Fruit fly (Drosophila melanogaster) whole organism, wandering third instar larva: ENCODE results near the gene BNIP3.
A peak's percentile ranks its signal among the peaks of the same experiment; 100 is the strongest.

ENCODE experiments used
- Abd-B ChIP-seq: fragments of >200 bp; optimal IDR thresholded peaks from 2 replicates; lab custom pipeline; 2017; ENCODE audit warnings: missing biosample characterization, missing genetic modification characterization
- CG32264 ChIP-seq: fragments of 200-800 bp; sonication (Bioruptor generic); optimal IDR thresholded peaks from 2 replicates; lab custom pipeline; 2016; ENCODE audit warnings: missing biosample characterization, missing genetic modification characterization
- CG9705 ChIP-seq: fragments of 200-800 bp; sonication (Bioruptor generic); optimal IDR thresholded peaks from 2 replicates; lab custom pipeline; 2018; ENCODE audit warnings: missing biosample characterization, mild to moderate bottlenecking, missing genetic modification characterization
- CrebA ChIP-seq: fragments of 200-800 bp; sonication (Bioruptor generic); optimal IDR thresholded peaks from 2 replicates; lab custom pipeline; 2016; ENCODE audit warnings: missing biosample characterization, mild to moderate bottlenecking, missing genetic modification characterization, borderline replicate concordance
- Dfd ChIP-seq: fragments of >200 bp; optimal IDR thresholded peaks from 2 replicates; lab custom pipeline; 2017; ENCODE audit warnings: missing biosample characterization, missing genetic modification characterization
- Dif ChIP-seq: fragments of 200-275, 200-300 bp; sonication (Bioruptor generic); optimal IDR thresholded peaks from 2 replicates; lab custom pipeline; 2018; ENCODE audit warnings: missing biosample characterization, missing genetic modification characterization; ENCODE audit not compliant: partially characterized antibody
- GATAd ChIP-seq: sonication (Bioruptor generic); optimal IDR thresholded peaks from 2 replicates; lab custom pipeline; 2016; ENCODE audit warnings: missing biosample characterization, missing genetic modification characterization
- HLH106 ChIP-seq: fragments of 200-800 bp; optimal IDR thresholded peaks from 3 replicates; lab custom pipeline; 2019; ENCODE audit warnings: missing biosample characterization, mild to moderate bottlenecking, missing genetic modification characterization, moderate library complexity
- Hnf4 ChIP-seq: fragments of 200-800 bp; sonication (Bioruptor generic); optimal IDR thresholded peaks from 2 replicates; lab custom pipeline; 2016; ENCODE audit warnings: missing biosample characterization, mild to moderate bottlenecking, missing genetic modification characterization
- Hr78 ChIP-seq: fragments of >200 bp; optimal IDR thresholded peaks from 2 replicates; lab custom pipeline; 2017; ENCODE audit warnings: missing biosample characterization, missing genetic modification characterization
- Hr83 ChIP-seq: fragments of 200-300 bp; sonication (Bioruptor generic); optimal IDR thresholded peaks from 2 replicates; lab custom pipeline; 2016; ENCODE audit warnings: missing biosample characterization, mild to moderate bottlenecking, missing genetic modification characterization, moderate library complexity; ENCODE audit not compliant: poor library complexity, severe bottlenecking
- Jra ChIP-seq: sonication (Bioruptor generic); optimal IDR thresholded peaks from 2 replicates; lab custom pipeline; 2016; ENCODE audit warnings: missing biosample characterization, missing genetic modification characterization
- Mio ChIP-seq: sonication (Bioruptor generic); optimal IDR thresholded peaks from 2 replicates; lab custom pipeline; 2016; ENCODE audit warnings: missing biosample characterization, missing genetic modification characterization
- Myc ChIP-seq: fragments of >200 bp; optimal IDR thresholded peaks from 2 replicates; lab custom pipeline; 2017
- N ChIP-seq: fragments of >200 bp; optimal IDR thresholded peaks from 2 replicates; lab custom pipeline; 2018; ENCODE audit warnings: missing biosample characterization, missing external identifiers, missing genetic modification characterization
- OdsH ChIP-seq: fragments of 200-800 bp; sonication (Bioruptor generic); optimal IDR thresholded peaks from 2 replicates; lab custom pipeline; 2016; ENCODE audit warnings: missing biosample characterization, mild to moderate bottlenecking, missing genetic modification characterization
- Rel ChIP-seq, 2 experiments: fragments of 200-800 bp; sonication (Bioruptor generic) in 1 of 2; optimal IDR thresholded peaks; 2 replicates in 1 of 2; 3 replicates in 1 of 2; lab custom pipeline; 2016 to 2019; ENCODE audit warnings: mild to moderate bottlenecking in 2 of 2, missing biosample characterization in 2 of 2, missing genetic modification characterization in 2 of 2, moderate library complexity in 1 of 2
- Sp1 ChIP-seq: fragments of 200-800 bp; sonication (Bioruptor generic); optimal IDR thresholded peaks from 3 replicates; lab custom pipeline; 2019; ENCODE audit warnings: missing biosample characterization, mild to moderate bottlenecking, missing genetic modification characterization, moderate library complexity
- Vsx2 ChIP-seq: fragments of 200-300, 225-300 bp; sonication (Bioruptor generic); optimal IDR thresholded peaks from 2 replicates; lab custom pipeline; 2018; ENCODE audit warnings: missing biosample characterization, missing genetic modification characterization; ENCODE audit not compliant: partially characterized antibody
- br ChIP-seq: fragments of 200-800 bp; sonication (Bioruptor generic); optimal IDR thresholded peaks from 2 replicates; lab custom pipeline; 2016; ENCODE audit warnings: missing biosample characterization, missing genetic modification characterization
- brk ChIP-seq: fragments of 200-800 bp; sonication (Bioruptor generic); optimal IDR thresholded peaks from 2 replicates; lab custom pipeline; 2016; ENCODE audit warnings: missing biosample characterization, mild to moderate bottlenecking, missing genetic modification characterization
- dl ChIP-seq, 2 experiments: fragments of 175-275, 200-275 bp in 1 of 2; fragments of 200-275 bp in 1 of 2; sonication (Bioruptor generic); optimal IDR thresholded peaks; lab custom pipeline; 2018; ENCODE audit warnings: mild to moderate bottlenecking in 2 of 2, missing biosample characterization in 2 of 2, missing genetic modification characterization in 2 of 2, moderate library complexity in 2 of 2; ENCODE audit not compliant: partially characterized antibody in 2 of 2, insufficient read depth in 1 of 2
- dmrt93B ChIP-seq: fragments of 200-800 bp; sonication (Bioruptor generic); optimal IDR thresholded peaks from 2 replicates; lab custom pipeline; 2018; ENCODE audit warnings: missing biosample characterization, mild to moderate bottlenecking, missing genetic modification characterization
- dsf ChIP-seq: sonication (Bioruptor generic); optimal IDR thresholded peaks from 2 replicates; lab custom pipeline; 2016; ENCODE audit warnings: missing biosample characterization, missing genetic modification characterization, borderline replicate concordance
- ey ChIP-seq: fragments of 200-800 bp; sonication (Bioruptor generic); optimal IDR thresholded peaks from 2 replicates; lab custom pipeline; 2016; ENCODE audit warnings: missing biosample characterization, missing genetic modification characterization
- foxo ChIP-seq, 2 experiments: fragments of 200-800 bp; sonication (Bioruptor generic); optimal IDR thresholded peaks; 2 replicates in 1 of 2; 3 replicates in 1 of 2; lab custom pipeline; 2016 to 2017; ENCODE audit warnings: missing biosample characterization in 2 of 2, missing genetic modification characterization in 2 of 2
- fru ChIP-seq: fragments of 200-800 bp; sonication (Bioruptor generic); optimal IDR thresholded peaks from 3 replicates; lab custom pipeline; 2016; ENCODE audit warnings: missing biosample characterization, mild to moderate bottlenecking, missing genetic modification characterization
- h ChIP-seq: fragments of 200-800 bp; sonication (Bioruptor generic); optimal IDR thresholded peaks from 3 replicates; lab custom pipeline; 2016; ENCODE audit warnings: missing biosample characterization, mild to moderate bottlenecking, missing genetic modification characterization
- jim ChIP-seq: fragments of 175-275, 200-325 bp; sonication (Bioruptor generic); optimal IDR thresholded peaks from 2 replicates; lab custom pipeline; 2016; ENCODE audit warnings: missing biosample characterization, mild to moderate bottlenecking, missing genetic modification characterization
- lola ChIP-seq: fragments of >200 bp; optimal IDR thresholded peaks from 2 replicates; lab custom pipeline; 2017; ENCODE audit warnings: missing biosample characterization, missing genetic modification characterization
- pan ChIP-seq: fragments of >200 bp; optimal IDR thresholded peaks from 2 replicates; lab custom pipeline; 2017
- psq ChIP-seq: fragments of 200-800 bp; sonication (Bioruptor generic); optimal IDR thresholded peaks from 3 replicates; lab custom pipeline; 2017; ENCODE audit warnings: missing biosample characterization, mild to moderate bottlenecking, missing genetic modification characterization, moderate library complexity
- rgr ChIP-seq: fragments of 200-800 bp; sonication (Bioruptor generic); optimal IDR thresholded peaks from 3 replicates; lab custom pipeline; 2016; ENCODE audit warnings: missing biosample characterization, mild to moderate bottlenecking, missing genetic modification characterization
- sage ChIP-seq: fragments of 200-800 bp; sonication (Bioruptor generic); optimal IDR thresholded peaks from 2 replicates; lab custom pipeline; 2016; ENCODE audit warnings: missing biosample characterization, mild to moderate bottlenecking, missing genetic modification characterization
- sv ChIP-seq: fragments of 200-800 bp; sonication (Bioruptor generic); optimal IDR thresholded peaks from 3 replicates; lab custom pipeline; 2016; ENCODE audit warnings: missing biosample characterization, missing genetic modification characterization
- tai ChIP-seq: sonication (Bioruptor generic); optimal IDR thresholded peaks from 2 replicates; lab custom pipeline; 2016; ENCODE audit warnings: missing biosample characterization, missing genetic modification characterization
- usp ChIP-seq: fragments of >200 bp; optimal IDR thresholded peaks from 2 replicates; lab custom pipeline; 2017; ENCODE audit warnings: missing biosample characterization, missing genetic modification characterization
- woc ChIP-seq: sonication (Bioruptor generic); optimal IDR thresholded peaks from 2 replicates; lab custom pipeline; 2016; ENCODE audit warnings: missing biosample characterization, mild to moderate bottlenecking, missing genetic modification characterization

BNIP3 gene

dm6 chr3L:20540975-20541951, 22.1 kb upstream of the BNIP3 start:
- TF ChIP-seq Rel (GFP tag; optimal IDR thresholded peaks at IDR 0.05; lab: Kevin White, UChicago) (no peak), Rel (tag; optimal IDR thresholded peaks at IDR 0.05; lab: Kevin White, UChicago) (no peak), brk (peak; percentile 12), Vsx2 (GFP tag; lab: Kevin White, UChicago) (peak; percentile 62), Myc (lab: Kevin White, UChicago) (peak; percentile 65), Jra (GFP tag; lab: Kevin White, UChicago) (no peak), N (GFP tag; lab: Kevin White, UChicago) (peak; percentile 35)
- TF ChIP-seq, all 38 proteins: peak for 4

- TF ChIP-seq Hr78 (GFP tag; lab: Kevin White, UChicago) = no peak
- TF ChIP-seq N (GFP tag; lab: Kevin White, UChicago) = no peak
- TF ChIP-seq CrebA (GFP tag; lab: Kevin White, UChicago) = peak; percentile 79
- no peak for TF ChIP-seq Dfd
- peak; percentile 80 for TF ChIP-seq Sp1 (GFP tag; lab: Kevin White, UChicago)
- no peak for TF ChIP-seq Myc (lab: Kevin White, UChicago)
- peak; percentile 50 for TF ChIP-seq ey (GFP tag; lab: Kevin White, UChicago)
- TF ChIP-seq dsf (GFP tag; lab: Kevin White, UChicago) = no peak
- peak; percentile 60 for TF ChIP-seq psq (GFP tag; lab: Kevin White, UChicago)
- no peak for TF ChIP-seq Jra (GFP tag; lab: Kevin White, UChicago)
- peak; percentile 24 for TF ChIP-seq dmrt93B (GFP tag; lab: Kevin White, UChicago)
- TF ChIP-seq br (GFP tag; lab: Kevin White, UChicago) = peak; percentile 60
- TF ChIP-seq Mio = no peak
- TF ChIP-seq rgr (GFP tag; lab: Kevin White, UChicago) = peak; percentile 51
- TF ChIP-seq woc = peak; percentile 66
- no peak for TF ChIP-seq usp (GFP tag; lab: Kevin White, UChicago)
- TF ChIP-seq sv (GFP tag; lab: Kevin White, UChicago) = peak; percentile 36
- peak; percentile 3 for TF ChIP-seq Rel (GFP tag; optimal IDR thresholded peaks at IDR 0.05; lab: Kevin White, UChicago)
- TF ChIP-seq Rel (tag; optimal IDR thresholded peaks at IDR 0.05; lab: Kevin White, UChicago) = no peak
- peak; percentile 73 for TF ChIP-seq OdsH (GFP tag; lab: Kevin White, UChicago)
- no peak for TF ChIP-seq Abd-B (GFP tag; lab: Kevin White, UChicago)
- peak; percentile 72 for TF ChIP-seq HLH106
- TF ChIP-seq GATAd (GFP tag; lab: Kevin White, UChicago) = no peak
- TF ChIP-seq dl (GFP tag; optimal IDR thresholded peaks at IDR 0.05; lab: Kevin White, UChicago; ENCODE audit: insufficient read depth in 1 of 2, partially characterized antibody in 2 of 2) = peak; percentile 35 to 75
- peak; percentile 2 for TF ChIP-seq jim (GFP tag; lab: Kevin White, UChicago)
- TF ChIP-seq foxo (GFP tag; optimal IDR thresholded peaks at IDR 0.05; lab: Kevin White, UChicago) = peak in 1 of 2 experiments; percentile 67
- peak; percentile 65 for TF ChIP-seq Dif (GFP tag; lab: Kevin White, UChicago)
- TF ChIP-seq Vsx2 (GFP tag; lab: Kevin White, UChicago) = no peak
- peak; percentile 29 for TF ChIP-seq Hnf4 (GFP tag; lab: Kevin White, UChicago)
- TF ChIP-seq Hr83 (GFP tag; lab: Kevin White, UChicago) = peak; percentile 50
- TF ChIP-seq tai (GFP tag; lab: Kevin White, UChicago) = no peak
- TF ChIP-seq pan = no peak
- TF ChIP-seq sage (GFP tag; lab: Kevin White, UChicago) = peak; percentile 40
- peak; percentile 42 for TF ChIP-seq CG32264 (GFP tag; lab: Kevin White, UChicago)
- peak; percentile 80 for TF ChIP-seq h
- TF ChIP-seq CG9705 (GFP tag; lab: Kevin White, UChicago) = peak; percentile 38
- no peak for TF ChIP-seq lola (GFP tag; lab: Kevin White, UChicago)
- TF ChIP-seq fru (GFP tag; lab: Kevin White, UChicago) = peak; percentile 83
- peak; percentile 62 for TF ChIP-seq brk
- TF ChIP-seq, all 38 proteins: peak for 24
These were observed 21.2 kb upstream of the BNIP3 start, which contains the start of gene Rcd2 for dm6 chr3L:20540182-20540974. Gene Rcd2, minus strand, starts transcription at chr3L:20540417.
